Worm (Caenorhabditis elegans) whole organism, L3 larva: ENCODE measurements around the gene K12H6.10.

Experiments used
- elt-3 ChIP-seq, 3 experiments: fragments of 150-350 bp in 1 of 3; sonication (generic microtip) in 2 of 3; optimal IDR thresholded peaks; 2 replicates in 2 of 3; 4 replicates in 1 of 3; lab custom pipeline; 2014 to 2017; ENCODE audit warnings: missing biosample characterization in 3 of 3, missing genetic modification characterization in 3 of 3
- mml-1 ChIP-seq: fragments of 150-350 bp; sonication (generic microtip); optimal IDR thresholded peaks from 3 replicates; lab custom pipeline; 2014; ENCODE audit warnings: missing biosample characterization, missing genetic modification characterization
- skn-1 ChIP-seq: fragments of 150-350 bp; optimal IDR thresholded peaks from 2 replicates; lab custom pipeline; 2014; ENCODE audit warnings: missing biosample characterization, missing genetic modification characterization
- unc-62 ChIP-seq: fragments of 150-350 bp; sonication (generic microtip); optimal IDR thresholded peaks from 4 replicates; lab custom pipeline; 2014; ENCODE audit warnings: missing biosample characterization, missing genetic modification reagents, missing genetic modification characterization

- no peak for TF ChIP-seq skn-1 (tag; lab: Kevin White, UChicago)
- no peak for TF ChIP-seq unc-62 (GFP tag; lab: Kevin White, UChicago)
- TF ChIP-seq mml-1: no peak
- TF ChIP-seq elt-3 (tag; optimal IDR thresholded peaks at IDR 0.05; lab: Kevin White, UChicago): no peak
These were observed 39.9 kb downstream of the K12H6.10 start for ce11 chrII:2862557-2863035.
